Worm (Caenorhabditis elegans) whole organism, L4/young adult: Measurements from ENCODE around the gene sax-2.

Experiments used
- W03F9.2 ChIP-seq: fragments of 150-350 bp; optimal IDR thresholded peaks from 2 replicates; lab custom pipeline; 2014; ENCODE audit warnings: missing biosample characterization, missing genetic modification characterization
- him-1 ChIP-seq: sonication (generic microtip); optimal IDR thresholded peaks from 2 replicates; lab custom pipeline; 2016; ENCODE audit warnings: missing genotype, missing genetic modification reagents, missing genetic modification characterization, missing compliant biosample characterization

DNA sequence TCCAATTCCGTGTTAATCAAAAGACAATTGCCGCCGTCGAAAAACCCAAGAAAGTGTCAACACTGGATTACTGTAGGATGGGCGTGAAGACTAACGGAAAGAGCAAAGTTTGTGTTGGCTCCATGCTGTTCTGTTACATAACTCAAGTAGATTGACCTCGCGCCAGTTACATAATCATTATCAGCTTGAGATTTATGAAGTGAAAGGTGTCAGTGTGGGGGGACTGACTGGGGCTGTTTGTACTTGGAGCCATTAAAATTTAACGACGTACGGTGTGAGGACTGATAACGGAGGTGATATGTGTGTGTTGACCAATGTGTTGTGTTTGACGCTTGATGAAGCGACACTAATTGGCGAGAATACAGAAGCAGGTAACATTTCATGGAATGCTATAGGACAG, 37.2 kb downstream of the sax-2 start:
- TF ChIP-seq W03F9.2 (tag; lab: Kevin White, UChicago) (no peak), him-1 (tag; lab: Kevin White, UChicago) (no peak)
